Fruit fly (Drosophila melanogaster) whole organism, wandering third instar larva: ENCODE results near the gene CG9121.

Experiments
- CG32264 ChIP-seq: fragments of 200-800 bp; sonication (Bioruptor generic); optimal IDR thresholded peaks from 2 replicates; lab custom pipeline; 2016; ENCODE audit warnings: missing biosample characterization, missing genetic modification characterization
- GATAd ChIP-seq: sonication (Bioruptor generic); optimal IDR thresholded peaks from 2 replicates; lab custom pipeline; 2016; ENCODE audit warnings: missing biosample characterization, missing genetic modification characterization
- HLH106 ChIP-seq: fragments of 200-800 bp; optimal IDR thresholded peaks from 3 replicates; lab custom pipeline; 2019; ENCODE audit warnings: missing biosample characterization, mild to moderate bottlenecking, missing genetic modification characterization, moderate library complexity
- Hr78 ChIP-seq: fragments of >200 bp; optimal IDR thresholded peaks from 2 replicates; lab custom pipeline; 2017; ENCODE audit warnings: missing biosample characterization, missing genetic modification characterization
- OdsH ChIP-seq: fragments of 200-800 bp; sonication (Bioruptor generic); optimal IDR thresholded peaks from 2 replicates; lab custom pipeline; 2016; ENCODE audit warnings: missing biosample characterization, mild to moderate bottlenecking, missing genetic modification characterization
- Rel ChIP-seq, 2 experiments: fragments of 200-800 bp; sonication (Bioruptor generic) in 1 of 2; optimal IDR thresholded peaks; 2 replicates in 1 of 2; 3 replicates in 1 of 2; lab custom pipeline; 2016 to 2019; ENCODE audit warnings: mild to moderate bottlenecking in 2 of 2, missing biosample characterization in 2 of 2, missing genetic modification characterization in 2 of 2, moderate library complexity in 1 of 2
- br ChIP-seq: fragments of 200-800 bp; sonication (Bioruptor generic); optimal IDR thresholded peaks from 2 replicates; lab custom pipeline; 2016; ENCODE audit warnings: missing biosample characterization, missing genetic modification characterization
- h ChIP-seq: fragments of 200-800 bp; sonication (Bioruptor generic); optimal IDR thresholded peaks from 3 replicates; lab custom pipeline; 2016; ENCODE audit warnings: missing biosample characterization, mild to moderate bottlenecking, missing genetic modification characterization
- lola ChIP-seq: fragments of >200 bp; optimal IDR thresholded peaks from 2 replicates; lab custom pipeline; 2017; ENCODE audit warnings: missing biosample characterization, missing genetic modification characterization
- rgr ChIP-seq: fragments of 200-800 bp; sonication (Bioruptor generic); optimal IDR thresholded peaks from 3 replicates; lab custom pipeline; 2016; ENCODE audit warnings: missing biosample characterization, mild to moderate bottlenecking, missing genetic modification characterization
- sv ChIP-seq: fragments of 200-800 bp; sonication (Bioruptor generic); optimal IDR thresholded peaks from 3 replicates; lab custom pipeline; 2016; ENCODE audit warnings: missing biosample characterization, missing genetic modification characterization
- usp ChIP-seq: fragments of >200 bp; optimal IDR thresholded peaks from 2 replicates; lab custom pipeline; 2017; ENCODE audit warnings: missing biosample characterization, missing genetic modification characterization

dm6 chr2L:5092597-5092991, 41.7 kb upstream of the CG9121 start:
- TF ChIP-seq Rel (GFP tag; optimal IDR thresholded peaks at IDR 0.05; lab: Kevin White, UChicago), result no peak
- TF ChIP-seq Rel (tag; optimal IDR thresholded peaks at IDR 0.05; lab: Kevin White, UChicago), result peak; percentile 16
- TF ChIP-seq br, result no peak
- TF ChIP-seq CG32264 (GFP tag; lab: Kevin White, UChicago), result no peak
- TF ChIP-seq lola (GFP tag; lab: Kevin White, UChicago), result no peak
- TF ChIP-seq sv (GFP tag; lab: Kevin White, UChicago), result no peak
- TF ChIP-seq Hr78 (GFP tag; lab: Kevin White, UChicago), result no peak
- TF ChIP-seq HLH106 (tag; lab: Kevin White, UChicago), result no peak
- no peak for TF ChIP-seq rgr (GFP tag; lab: Kevin White, UChicago)
- no peak for TF ChIP-seq h
- no peak for TF ChIP-seq usp
- no peak for TF ChIP-seq GATAd (GFP tag; lab: Kevin White, UChicago)
- no peak for TF ChIP-seq OdsH (GFP tag; lab: Kevin White, UChicago)
